Worm (Caenorhabditis elegans): ENCODE data around the gene T14E8.2.
A peak's percentile ranks its signal among the peaks of the same experiment; 100 is the strongest.

Gene T14E8.2

ce11 chrX:6517025-6517770 lies 25.6 kb upstream of the T14E8.2 start:
- no peak for TF ChIP-seq zip-4 (GFP tag; optimal IDR thresholded peaks at IDR 0.05)
- TF ChIP-seq pax-3 (tag; optimal IDR thresholded peaks at IDR 0.05) = no peak
- peak; percentile 95 for TF ChIP-seq elt-2 (tag; optimal IDR thresholded peaks at IDR 0.05)
- TF ChIP-seq ztf-11 (tag; optimal IDR thresholded peaks at IDR 0.05) = no peak
- TF ChIP-seq ceh-8 (GFP tag; optimal IDR thresholded peaks at IDR 0.05) = no peak
- TF ChIP-seq egl-13 (tag; optimal IDR thresholded peaks at IDR 0.05) = no peak
- no peak for TF ChIP-seq ceh-88 (GFP tag; IDR thresholded peaks at IDR 0.05)
- no peak for TF ChIP-seq lir-3 (tag; optimal IDR thresholded peaks at IDR 0.05; ENCODE audit: poor library complexity)
- TF ChIP-seq zag-1 (tag; optimal IDR thresholded peaks at IDR 0.05) = no peak
- TF ChIP-seq aly-2 (tag; optimal IDR thresholded peaks at IDR 0.05) = no peak
- TF ChIP-seq tbx-2 (tag; optimal IDR thresholded peaks at IDR 0.05) = no peak
- no peak for TF ChIP-seq nhr-90 (tag; optimal IDR thresholded peaks at IDR 0.05; ENCODE audit: poor library complexity)
- TF ChIP-seq nhr-71 (tag; optimal IDR thresholded peaks at IDR 0.05) = peak; percentile 42
- TF ChIP-seq lin-35 (GFP tag; optimal IDR thresholded peaks at IDR 0.05) = peak in 1 of 2 experiments; percentile 26

DNA sequence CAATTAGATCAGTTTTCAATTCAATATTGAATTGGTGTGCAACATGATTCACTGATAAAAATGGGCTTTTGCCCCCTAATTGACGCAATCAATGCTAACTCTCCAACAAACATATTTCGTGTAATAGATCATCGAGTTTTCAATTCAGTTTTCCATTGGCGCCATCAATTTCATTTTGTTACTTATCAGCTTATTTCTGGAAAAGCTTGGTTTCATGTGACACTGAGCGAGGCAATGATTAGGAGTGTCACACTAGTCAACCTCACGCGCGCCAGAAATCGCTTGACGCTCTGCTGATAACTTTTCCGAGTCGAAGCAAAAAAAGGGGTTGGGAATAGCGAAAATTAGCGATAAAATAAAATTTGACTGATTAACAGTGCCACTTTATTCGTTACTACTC lies 24.3 kb upstream of the T14E8.2 start, which contains the start of gene ets-4:
TSS of gene ets-4 (plus strand) at position 347 of the 400 bp plus-strand sequence.
- TF ChIP-seq snu-23 (GFP tag; optimal IDR thresholded peaks at IDR 0.05) (no peak), lin-35 (GFP tag; optimal IDR thresholded peaks at IDR 0.05) (peak in 1 of 2 experiments; percentile 29), nhr-90 (tag; optimal IDR thresholded peaks at IDR 0.05; ENCODE audit: poor library complexity) (peak; percentile 39), nhr-28 (tag; optimal IDR thresholded peaks at IDR 0.05) (no peak), unc-62 (GFP tag; optimal IDR thresholded peaks at IDR 0.05) (no peak), jun-1 (tag; optimal IDR thresholded peaks at IDR 0.05) (peak; percentile 40), zag-1 (tag; optimal IDR thresholded peaks at IDR 0.05) (no peak), aha-1 (tag; optimal IDR thresholded peaks at IDR 0.05) (no peak), nhr-11 (tag; optimal IDR thresholded peaks at IDR 0.05) (no peak), irx-1 (tag; optimal IDR thresholded peaks at IDR 0.05) (no peak), nhr-84 (tag; optimal IDR thresholded peaks at IDR 0.05) (no peak), mab-9 (GFP tag; IDR thresholded peaks at IDR 0.05) (no peak), alr-1 (tag; optimal IDR thresholded peaks at IDR 0.05; ENCODE audit: borderline replicate concordance) (no peak), lin-14 (GFP tag; optimal IDR thresholded peaks at IDR 0.05) (peak; percentile 4), lin-13 (GFP tag; optimal IDR thresholded peaks at IDR 0.05) (no peak), unc-130 (tag; optimal IDR thresholded peaks at IDR 0.05) (no peak), ceh-63 (GFP tag; optimal IDR thresholded peaks at IDR 0.05) (no peak), skn-1 (tag; optimal IDR thresholded peaks at IDR 0.05) (no peak), pax-3 (tag; optimal IDR thresholded peaks at IDR 0.05) (no peak), zip-4 (GFP tag; optimal IDR thresholded peaks at IDR 0.05) (no peak), ztf-11 (tag; optimal IDR thresholded peaks at IDR 0.05) (no peak), ztf-4 (tag; optimal IDR thresholded peaks at IDR 0.05) (no peak), unc-98 (GFP tag; IDR thresholded peaks at IDR 0.05) (no peak), ceh-88 (GFP tag; IDR thresholded peaks at IDR 0.05) (no peak), nhr-237 (tag; optimal IDR thresholded peaks at IDR 0.05) (no peak), C16A3.4 (tag; optimal IDR thresholded peaks at IDR 0.05) (peak; percentile 0), pqm-1 (tag; optimal IDR thresholded peaks at IDR 0.05) (peak; percentile 78), elt-2 (tag; optimal IDR thresholded peaks at IDR 0.05) (peak; percentile 97), mef-2 (tag; optimal IDR thresholded peaks at IDR 0.05) (no peak), lir-3 (tag; optimal IDR thresholded peaks at IDR 0.05; ENCODE audit: poor library complexity) (no peak), lin-15B (tag; optimal IDR thresholded peaks at IDR 0.05) (no peak), sup-37 (GFP tag; optimal IDR thresholded peaks at IDR 0.05) (no peak), fkh-8 (tag; optimal IDR thresholded peaks at IDR 0.05) (no peak), vab-15 (tag; optimal IDR thresholded peaks at IDR 0.05) (no peak), swsn-7 (tag; optimal IDR thresholded peaks at IDR 0.05) (no peak), nhr-77 (tag; optimal IDR thresholded peaks at IDR 0.05) (no peak), ceh-8 (GFP tag; optimal IDR thresholded peaks at IDR 0.05) (no peak), efl-1 (optimal IDR thresholded peaks at IDR 0.05) (no peak), efl-1 (GFP tag; optimal IDR thresholded peaks at IDR 0.05 in 1 of 2) (peak in 1 of 2 experiments; percentile 45), tlp-1 (tag; optimal IDR thresholded peaks at IDR 0.05) (peak; percentile 35), isw-1 (GFP tag; IDR thresholded peaks at IDR 0.05) (no peak), nhr-71 (tag; optimal IDR thresholded peaks at IDR 0.05) (peak; percentile 37), nhr-12 (tag; optimal IDR thresholded peaks at IDR 0.05) (no peak), nhr-85 (tag) (no peak), elt-3 (tag; optimal IDR thresholded peaks at IDR 0.05) (no peak), tbx-2 (tag; optimal IDR thresholded peaks at IDR 0.05) (no peak), snpc-4 (tag; optimal IDR thresholded peaks at IDR 0.05) (no peak)

Measured in whole organism, L1 larva.